Fruit fly (Drosophila melanogaster): ENCODE data around the gene CG43736.
A peak's percentile ranks its signal among the peaks of the same experiment; 100 is the strongest.

The CG43736 gene

DNA sequence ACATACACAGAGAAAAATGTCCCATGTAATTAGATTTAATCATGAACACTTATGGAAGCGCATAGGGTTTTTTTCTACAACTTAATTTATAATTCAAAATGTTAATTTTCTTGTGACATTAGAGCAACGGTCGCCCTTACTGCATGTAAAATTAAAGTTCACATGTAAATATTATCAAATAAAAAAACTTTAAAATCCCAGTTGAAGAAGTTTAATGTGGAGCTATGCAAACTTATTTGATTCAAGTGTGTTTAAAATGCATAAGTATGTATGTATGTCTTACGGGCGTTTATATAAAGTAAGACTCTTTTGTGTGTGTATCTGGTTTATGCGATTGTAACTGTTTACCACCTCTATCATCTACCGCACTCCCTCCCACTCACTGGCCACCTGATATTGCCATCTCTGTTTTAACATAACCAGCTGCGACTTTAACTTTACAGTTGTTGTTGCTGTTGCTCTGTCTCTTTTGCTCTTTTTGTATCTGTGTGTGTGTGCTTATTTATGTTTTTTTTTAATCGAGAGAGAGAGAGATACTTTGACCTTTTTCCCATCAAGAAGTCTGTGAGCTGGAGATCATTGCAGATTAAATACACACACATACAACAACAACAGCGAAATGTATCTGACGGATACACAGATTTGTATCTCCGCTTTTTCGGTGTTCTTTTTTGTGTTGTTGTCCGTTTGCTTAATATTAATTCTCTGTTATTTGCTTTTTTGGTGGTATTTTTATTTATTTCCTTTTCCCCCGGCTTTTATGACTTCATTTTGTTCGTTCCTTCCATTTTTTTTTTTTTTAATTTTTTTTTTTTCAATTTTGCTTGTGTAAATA lies 8.1 kb upstream of the CG43736 start (continued):
- TF ChIP-seq vvl (GFP tag; IDR thresholded peaks at IDR 0.05) = peak; percentile 67; the same call in 1 of the 2 replicates
- peak; percentile 63 for TF ChIP-seq jumu (GFP tag; optimal IDR thresholded peaks at IDR 0.05)
- TF ChIP-seq CG32532 (GFP tag; IDR thresholded peaks at IDR 0.05) = peak; percentile 44; the same call in 1 of the 2 replicates
- TF ChIP-seq eyg (GFP tag; optimal IDR thresholded peaks at IDR 0.05) = peak; percentile 61
- peak; percentile 91 for TF ChIP-seq Dek (tag; optimal IDR thresholded peaks at IDR 0.05)
- peak; percentile 89 for TF ChIP-seq CG18262 (tag; optimal IDR thresholded peaks at IDR 0.05)
- no peak for TF ChIP-seq Sin3A (optimal IDR thresholded peaks at IDR 0.05)
- TF ChIP-seq B-H1 (GFP tag; IDR thresholded peaks at IDR 0.05) = peak; percentile 56
- no peak for TF ChIP-seq CG14965 (GFP tag; optimal IDR thresholded peaks at IDR 0.05; ENCODE audit: borderline replicate concordance)
- TF ChIP-seq nmo (GFP tag; optimal IDR thresholded peaks at IDR 0.05) = peak; percentile 97
- no peak for TF ChIP-seq Dref (GFP tag; IDR thresholded peaks at IDR 0.05)
- peak; percentile 75 for TF ChIP-seq CG10209 (GFP tag; optimal IDR thresholded peaks at IDR 0.05)
- TF ChIP-seq CG3726 (GFP tag; IDR thresholded peaks at IDR 0.05) = no peak
- peak; percentile 70 for TF ChIP-seq CG10267 (tag; optimal IDR thresholded peaks at IDR 0.05)
- TF ChIP-seq Kr (GFP tag; optimal IDR thresholded peaks at IDR 0.05) = no peak
- TF ChIP-seq CG10321 (GFP tag; IDR thresholded peaks at IDR 0.05) = peak; percentile 75; the same call in 1 of the 2 replicates
- TF ChIP-seq CG11723 (GFP tag; optimal IDR thresholded peaks at IDR 0.05) = peak; percentile 78
- peak; percentile 61 for TF ChIP-seq CG32772 (GFP tag; IDR thresholded peaks at IDR 0.05)
- no peak for TF ChIP-seq Hey (tag; optimal IDR thresholded peaks at IDR 0.05)
- TF ChIP-seq CG8281 (tag; optimal IDR thresholded peaks at IDR 0.05) = peak; percentile 87
- TF ChIP-seq so (GFP tag; IDR thresholded peaks at IDR 0.05) = peak; percentile 81
- no peak for TF ChIP-seq CG9797 (GFP tag; optimal IDR thresholded peaks at IDR 0.05)
- peak; percentile 18; the same call in 1 of the 2 replicates for TF ChIP-seq peb (GFP tag; IDR thresholded peaks at IDR 0.05)
- TF ChIP-seq lola (GFP tag; optimal IDR thresholded peaks at IDR 0.05) = peak in 2 of 3 experiments; percentile 56 to 93
- peak; percentile 25 for TF ChIP-seq CG1792 (GFP tag; optimal IDR thresholded peaks at IDR 0.05)
- peak; percentile 74 for TF ChIP-seq Fer3 (tag; optimal IDR thresholded peaks at IDR 0.05)
- TF ChIP-seq CG7745 (tag; optimal IDR thresholded peaks at IDR 0.05) = no peak
- TF ChIP-seq tup (GFP tag; optimal IDR thresholded peaks at IDR 0.05) = no peak
- TF ChIP-seq CG14860 (GFP tag; IDR thresholded peaks at IDR 0.05; ENCODE audit: partially characterized antibody) = no peak
- no peak for TF ChIP-seq HLH4C (GFP tag; IDR thresholded peaks at IDR 0.05; ENCODE audit: partially characterized antibody)
- TF ChIP-seq tll (GFP tag; optimal IDR thresholded peaks at IDR 0.05) = peak in 1 of 2 experiments; percentile 93
- peak; percentile 88 for TF ChIP-seq gsb-n (tag; optimal IDR thresholded peaks at IDR 0.05)
- no peak for TF ChIP-seq CG31388 (GFP tag; optimal IDR thresholded peaks at IDR 0.05)
- peak; percentile 83 for TF ChIP-seq odd (GFP tag; optimal IDR thresholded peaks at IDR 0.05)
- peak; percentile 63 for TF ChIP-seq wdn (GFP tag; IDR thresholded peaks at IDR 0.05)
- TF ChIP-seq CG5180 (GFP tag; optimal IDR thresholded peaks at IDR 0.05) = peak; percentile 51
- TF ChIP-seq CG8359 (GFP tag; optimal IDR thresholded peaks at IDR 0.05; ENCODE audit: borderline replicate concordance) = peak; percentile 81
- TF ChIP-seq PHDP (tag; optimal IDR thresholded peaks at IDR 0.05) = peak; percentile 92
- TF ChIP-seq bsh (GFP tag; optimal IDR thresholded peaks at IDR 0.05) = peak; percentile 42 to 87
- peak; percentile 29 for TF ChIP-seq CG10654 (GFP tag; optimal IDR thresholded peaks at IDR 0.05)
- peak in 1 of 2 experiments; percentile 85 for TF ChIP-seq Hr78 (GFP tag; optimal IDR thresholded peaks at IDR 0.05)
- peak; percentile 79 for TF ChIP-seq Fer1 (GFP tag; optimal IDR thresholded peaks at IDR 0.05)
- peak; percentile 61 for TF ChIP-seq CG13624 (GFP tag; optimal IDR thresholded peaks at IDR 0.05)
- TF ChIP-seq disco-r (GFP tag; optimal IDR thresholded peaks at IDR 0.05) = peak; percentile 66
- peak; percentile 53 for TF ChIP-seq CG6654 (GFP tag; optimal IDR thresholded peaks at IDR 0.05)
- TF ChIP-seq Mad (GFP tag; optimal IDR thresholded peaks at IDR 0.05) = peak; percentile 75
- TF ChIP-seq TFAM (GFP tag; optimal IDR thresholded peaks at IDR 0.05) = no peak

Data from whole organism, embryonic.